Worm (Caenorhabditis elegans) whole organism, L1 larva: ENCODE measurements around the gene F15A4.2.

Source experiments
- C34B4.2 ChIP-seq: sonication (generic microtip); optimal IDR thresholded peaks from 2 replicates; lab custom pipeline; 2017; ENCODE audit warnings: mild to moderate bottlenecking, missing genetic modification characterization, missing compliant biosample characterization
- F16B12.6 ChIP-seq: fragments of 150-350 bp; optimal IDR thresholded peaks from 2 replicates; lab custom pipeline; 2014; ENCODE audit warnings: missing biosample characterization, missing genetic modification characterization
- aha-1 ChIP-seq: fragments of 150-350 bp; optimal IDR thresholded peaks from 2 replicates; lab custom pipeline; 2014; ENCODE audit warnings: missing biosample characterization, missing genetic modification characterization
- aly-2 ChIP-seq: fragments of 150-350 bp; optimal IDR thresholded peaks from 2 replicates; lab custom pipeline; 2014; ENCODE audit warnings: missing biosample characterization, missing genetic modification characterization
- ama-1 ChIP-seq: fragments of 150-350 bp; optimal IDR thresholded peaks from 2 replicates; lab custom pipeline; 2014
- blmp-1 ChIP-seq: fragments of 150-350 bp; optimal IDR thresholded peaks from 2 replicates; lab custom pipeline; 2014; ENCODE audit warnings: missing biosample characterization, missing genetic modification characterization
- ceh-63 ChIP-seq: fragments of 200-800 bp; sonication (Bioruptor generic); optimal IDR thresholded peaks from 2 replicates; lab custom pipeline; 2018; ENCODE audit warnings: mild to moderate bottlenecking, missing genetic modification characterization, missing compliant biosample characterization
- ceh-82 ChIP-seq, 3 experiments: fragments of 150-350 bp in 1 of 3; sonication (generic microtip) in 2 of 3; optimal IDR thresholded peaks; 2 replicates each; lab custom pipeline; 2014 to 2017; ENCODE audit warnings: missing biosample characterization in 3 of 3, missing genetic modification characterization in 3 of 3
- ceh-88 ChIP-seq: fragments of 200-800 bp; sonication (Bioruptor generic); IDR thresholded peaks from 2 replicates; pipeline ENCODE4 v1.3.6; 2022; ENCODE audit warnings: missing genetic modification characterization, missing compliant biosample characterization
- ceh-90 ChIP-seq: sonication (generic microtip); optimal IDR thresholded peaks from 2 replicates; lab custom pipeline; 2016; ENCODE audit warnings: missing genetic modification characterization, missing compliant biosample characterization
- ces-1 ChIP-seq: fragments of 150-350 bp; optimal IDR thresholded peaks from 2 replicates; lab custom pipeline; 2014; ENCODE audit warnings: missing biosample characterization, missing genetic modification reagents, missing genetic modification characterization
- efl-3 ChIP-seq: fragments of 200-800 bp; sonication (Bioruptor generic); optimal IDR thresholded peaks from 2 replicates; lab custom pipeline; 2018; ENCODE audit warnings: mild to moderate bottlenecking, missing genetic modification characterization, missing compliant biosample characterization
- egl-13 ChIP-seq: sonication (generic microtip); optimal IDR thresholded peaks from 2 replicates; lab custom pipeline; 2016; ENCODE audit warnings: missing genotype, missing genetic modification reagents, missing genetic modification characterization, missing compliant biosample characterization
- egl-27 ChIP-seq, 2 experiments: fragments of 150-350 bp in 1 of 2; sonication (generic microtip); optimal IDR thresholded peaks; 3 replicates each; lab custom pipeline; 2017 to 2018; ENCODE audit warnings: missing biosample characterization in 2 of 2, missing genetic modification characterization in 2 of 2, missing genetic modification reagents in 2 of 2
- elt-2 ChIP-seq: sonication (generic microtip); optimal IDR thresholded peaks from 2 replicates; lab custom pipeline; 2016; ENCODE audit warnings: missing genetic modification characterization, mild to moderate bottlenecking, inconsistent platforms, missing compliant biosample characterization, missing genetic modification reagents
- elt-3 ChIP-seq, 6 experiments: fragments of 150-350 bp in 1 of 6; sonication (generic microtip); optimal IDR thresholded peaks; 2 replicates each; lab custom pipeline; 2017 to 2018; ENCODE audit warnings: missing biosample characterization in 6 of 6, missing genetic modification characterization in 6 of 6, inconsistent platforms in 1 of 6
- fkh-8 ChIP-seq: sonication (generic microtip); optimal IDR thresholded peaks from 2 replicates; lab custom pipeline; 2016; ENCODE audit warnings: mild to moderate bottlenecking, missing genetic modification characterization, missing compliant biosample characterization
- fos-1 ChIP-seq: fragments of 150-350 bp; optimal IDR thresholded peaks from 2 replicates; lab custom pipeline; 2014; ENCODE audit warnings: missing biosample characterization, missing genetic modification characterization
- grh-1 ChIP-seq: fragments of 200-800 bp; sonication (Bioruptor generic); IDR thresholded peaks from 2 replicates; pipeline ENCODE4 v1.3.6; 2022; ENCODE audit warnings: missing genetic modification reagents, missing genetic modification characterization, missing compliant biosample characterization
- hlh-4 ChIP-seq: sonication (generic microtip); optimal IDR thresholded peaks from 2 replicates; lab custom pipeline; 2016; ENCODE audit warnings: mild to moderate bottlenecking, missing genetic modification characterization, missing compliant biosample characterization
- lin-15B ChIP-seq: fragments of 150-350 bp; sonication (generic microtip); optimal IDR thresholded peaks from 3 replicates; lab custom pipeline; 2014; ENCODE audit warnings: missing biosample characterization, missing genetic modification characterization
- lin-35 ChIP-seq, 2 experiments: fragments of 150-350 bp; optimal IDR thresholded peaks; 2 replicates each; lab custom pipeline; 2014; ENCODE audit warnings: missing biosample characterization in 2 of 2, missing genetic modification characterization in 2 of 2, missing genetic modification reagents in 2 of 2
- lin-39 ChIP-seq: fragments of 150-350 bp; optimal IDR thresholded peaks from 2 replicates; lab custom pipeline; 2014; ENCODE audit warnings: missing biosample characterization, missing genetic modification reagents, missing genetic modification characterization
- lir-3 ChIP-seq: sonication (generic microtip); optimal IDR thresholded peaks from 2 replicates; lab custom pipeline; 2016; ENCODE audit warnings: mild to moderate bottlenecking, missing genetic modification characterization, moderate library complexity, missing compliant biosample characterization; ENCODE audit not compliant: poor library complexity
- mab-9 ChIP-seq: fragments of 200-800 bp; sonication (Bioruptor generic); IDR thresholded peaks from 2 replicates; pipeline ENCODE4 v1.3.6; 2022; ENCODE audit warnings: missing genetic modification reagents, missing genetic modification characterization, missing compliant biosample characterization
- mef-2 ChIP-seq: fragments of 150-350 bp; optimal IDR thresholded peaks from 2 replicates; lab custom pipeline; 2014; ENCODE audit warnings: missing biosample characterization, missing genetic modification characterization
- nhr-11 ChIP-seq: fragments of 150-350 bp; optimal IDR thresholded peaks from 2 replicates; lab custom pipeline; 2014; ENCODE audit warnings: missing biosample characterization, missing genetic modification characterization
- nhr-12 ChIP-seq: sonication (generic microtip); optimal IDR thresholded peaks from 2 replicates; lab custom pipeline; 2017; ENCODE audit warnings: missing biosample characterization, missing genetic modification characterization
- nhr-47 ChIP-seq: sonication (generic microtip); optimal IDR thresholded peaks from 2 replicates; lab custom pipeline; 2016; ENCODE audit warnings: mild to moderate bottlenecking, missing genetic modification characterization, moderate library complexity, missing compliant biosample characterization
- nhr-71 ChIP-seq: sonication (generic microtip); optimal IDR thresholded peaks from 2 replicates; lab custom pipeline; 2016; ENCODE audit warnings: mild to moderate bottlenecking, missing genetic modification characterization, moderate library complexity, missing compliant biosample characterization
- nhr-84 ChIP-seq: sonication (generic microtip); optimal IDR thresholded peaks from 2 replicates; lab custom pipeline; 2017; ENCODE audit warnings: missing biosample characterization, missing genetic modification characterization
- nhr-85 ChIP-seq: sonication (generic microtip); peaks from one replicate; lab custom pipeline; 2016; ENCODE audit warnings: missing genetic modification characterization, inconsistent platforms, missing compliant biosample characterization
- nhr-90 ChIP-seq: sonication (generic microtip); optimal IDR thresholded peaks from 2 replicates; lab custom pipeline; 2016; ENCODE audit warnings: mild to moderate bottlenecking, missing genetic modification characterization, missing compliant biosample characterization; ENCODE audit not compliant: poor library complexity
- pag-3 ChIP-seq: sonication (generic microtip); optimal IDR thresholded peaks from 2 replicates; lab custom pipeline; 2017; ENCODE audit warnings: missing genetic modification characterization, mild to moderate bottlenecking, missing compliant biosample characterization, antibody characterized with exemption, borderline replicate concordance; ENCODE audit not compliant: insufficient read depth
- pqm-1 ChIP-seq: sonication (generic microtip); optimal IDR thresholded peaks from 3 replicates; lab custom pipeline; 2017; ENCODE audit warnings: missing biosample characterization, missing genetic modification characterization
- skn-1 ChIP-seq: fragments of 150-350 bp; optimal IDR thresholded peaks from 2 replicates; lab custom pipeline; 2014; ENCODE audit warnings: missing biosample characterization, missing genetic modification characterization
- snpc-4 ChIP-seq: fragments of 150-350 bp; optimal IDR thresholded peaks from 2 replicates; lab custom pipeline; 2014; ENCODE audit warnings: missing biosample characterization, missing genetic modification characterization
- snu-23 ChIP-seq: sonication (generic microtip); optimal IDR thresholded peaks from 2 replicates; lab custom pipeline; 2016; ENCODE audit warnings: missing genetic modification characterization, missing compliant biosample characterization
- swsn-7 ChIP-seq: sonication (generic microtip); optimal IDR thresholded peaks from 2 replicates; lab custom pipeline; 2016; ENCODE audit warnings: missing genetic modification characterization, missing compliant biosample characterization
- tbx-2 ChIP-seq: sonication (generic microtip); optimal IDR thresholded peaks from 2 replicates; lab custom pipeline; 2016; ENCODE audit warnings: missing genetic modification characterization, missing compliant biosample characterization
- tlp-1 ChIP-seq: fragments of 150-350 bp; optimal IDR thresholded peaks from 2 replicates; lab custom pipeline; 2014; ENCODE audit warnings: missing biosample characterization, missing genetic modification characterization
- unc-86 ChIP-seq: sonication (generic microtip); optimal IDR thresholded peaks from 2 replicates; lab custom pipeline; 2016; ENCODE audit warnings: missing genetic modification characterization, missing compliant biosample characterization
- vab-15 ChIP-seq: sonication (generic microtip); optimal IDR thresholded peaks from 2 replicates; lab custom pipeline; 2017; ENCODE audit warnings: missing genotype, mild to moderate bottlenecking, missing genetic modification characterization, missing compliant biosample characterization
- xbp-1 ChIP-seq: sonication (generic microtip); optimal IDR thresholded peaks from 2 replicates; lab custom pipeline; 2016; ENCODE audit warnings: missing genetic modification characterization, missing compliant biosample characterization
- zag-1 ChIP-seq: fragments of 150-350 bp; optimal IDR thresholded peaks from 2 replicates; lab custom pipeline; 2014; ENCODE audit warnings: missing biosample characterization, missing genetic modification characterization
- zip-4 ChIP-seq: fragments of 200-800 bp; sonication (Bioruptor generic); optimal IDR thresholded peaks from 2 replicates; lab custom pipeline; 2018; ENCODE audit warnings: mild to moderate bottlenecking, missing genetic modification characterization, moderate library complexity, missing compliant biosample characterization
- ztf-11 ChIP-seq, 2 experiments: sonication (generic microtip); optimal IDR thresholded peaks; 2 replicates each; lab custom pipeline; 2016 to 2017; ENCODE audit warnings: missing genetic modification characterization in 2 of 2, missing biosample characterization in 1 of 2, missing compliant biosample characterization in 1 of 2

Gene F15A4.2

DNA sequence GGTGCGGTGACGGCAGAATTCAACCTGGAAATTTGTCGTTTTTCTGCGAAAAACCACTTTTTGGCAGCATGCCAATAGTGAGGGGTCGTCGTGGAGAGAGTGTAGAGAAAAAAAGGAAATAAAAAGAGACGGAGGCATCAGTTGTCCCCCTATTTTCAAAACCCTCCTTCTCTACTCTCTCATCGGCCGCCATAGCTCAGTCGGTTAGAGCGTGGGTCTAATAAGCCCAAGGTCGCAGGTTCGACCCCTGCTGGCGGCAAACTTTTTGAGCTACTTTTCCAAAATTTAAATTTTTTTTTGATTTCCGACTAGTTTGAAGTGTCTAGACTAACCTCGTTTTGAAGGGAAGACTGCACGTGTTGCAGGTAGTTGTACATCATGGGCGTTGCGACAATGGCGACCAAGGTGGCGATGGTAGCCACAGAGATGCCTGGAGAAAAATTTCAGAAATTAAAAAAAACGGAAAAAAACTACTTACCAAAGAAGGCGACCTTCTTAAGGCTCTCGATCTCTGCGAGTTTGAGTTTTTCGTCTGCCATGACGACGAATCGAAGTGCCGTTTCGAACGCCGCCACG is 32.3 kb downstream of the F15A4.2 start, which contains the start of gene col-85 (continued):
- TF ChIP-seq nhr-85 (tag; lab: Kevin White, UChicago) (peak; percentile 72), ceh-90 (no peak), nhr-71 (tag; lab: Kevin White, UChicago) (peak; percentile 78), elt-3 (tag; optimal IDR thresholded peaks at IDR 0.05; lab: Kevin White, UChicago) (peak in 2 of 6 experiments; percentile 10 to 30), mab-9 (0 out of 2 replicates have a peak, but pooled peaks have one; percentile 41), tbx-2 (tag; lab: Kevin White, UChicago) (peak; percentile 62), pag-3 (tag; lab: Kevin White, UChicago) (no peak), zag-1 (no peak), efl-3 (GFP tag; lab: Kevin White, UChicago) (no peak), pqm-1 (tag; lab: Kevin White, UChicago) (peak; percentile 11), ceh-63 (no peak), nhr-84 (no peak), nhr-12 (tag; lab: Kevin White, UChicago) (no peak), grh-1 (peak; percentile 43; the same call in 1 of the 2 replicates), aly-2 (tag; lab: Kevin White, UChicago) (peak; percentile 49), ceh-82 (tag; optimal IDR thresholded peaks at IDR 0.05; lab: Kevin White, UChicago) (peak; percentile 27 to 79 (median 55)), snpc-4 (peak; percentile 90), C34B4.2 (tag; lab: Kevin White, UChicago) (no peak), vab-15 (peak; percentile 63), unc-86 (tag; lab: Kevin White, UChicago) (peak; percentile 49), nhr-90 (tag; lab: Kevin White, UChicago) (peak; percentile 70), ama-1 (no peak), egl-27 (tag; optimal IDR thresholded peaks at IDR 0.05; lab: Kevin White, UChicago) (peak in 1 of 2 experiments; percentile 53), aha-1 (tag; lab: Kevin White, UChicago) (no peak), lin-39 (tag; lab: Kevin White, UChicago) (no peak), hlh-4 (tag; lab: Kevin White, UChicago) (no peak), fkh-8 (tag; lab: Kevin White, UChicago) (peak; percentile 83), lir-3 (tag; lab: Kevin White, UChicago) (peak; percentile 44), snu-23 (GFP tag; lab: Kevin White, UChicago) (peak; percentile 84), F16B12.6 (tag; lab: Kevin White, UChicago) (peak; percentile 19), fos-1 (tag; lab: Kevin White, UChicago) (peak; percentile 69), skn-1 (peak; percentile 53), ceh-88 (GFP tag; lab: Robert Waterston, UW) (no peak), blmp-1 (tag; lab: Kevin White, UChicago) (no peak), nhr-11 (tag; lab: Kevin White, UChicago) (no peak), lin-35 (GFP tag; optimal IDR thresholded peaks at IDR 0.05; lab: Kevin White, UChicago) (peak; percentile 71 to 77), lin-15B (peak; percentile 16), nhr-47 (tag; lab: Kevin White, UChicago) (peak; percentile 82), zip-4 (GFP tag; lab: Kevin White, UChicago) (no peak), ztf-11 (tag; optimal IDR thresholded peaks at IDR 0.05; lab: Kevin White, UChicago) (peak in 1 of 2 experiments; percentile 16), mef-2 (peak; percentile 19)

DNA sequence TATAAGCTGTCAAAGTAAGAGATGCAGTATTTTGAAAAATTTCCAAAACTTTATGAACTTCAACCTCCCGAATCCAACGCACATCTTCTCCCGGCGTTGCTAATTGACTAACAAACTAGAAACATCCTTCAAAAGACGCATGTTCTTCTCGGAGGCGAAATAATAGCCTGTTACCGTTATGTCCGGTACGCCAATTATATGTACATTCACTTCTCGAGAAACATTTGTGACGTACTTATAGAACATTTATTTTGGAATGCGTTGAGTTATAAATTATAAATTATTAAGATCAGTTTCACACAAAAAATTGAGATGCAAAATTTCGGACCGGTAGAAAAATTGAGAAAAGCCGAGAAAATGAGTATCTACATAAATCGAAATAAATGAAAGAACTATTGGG is 34.6 kb downstream of the F15A4.2 start, which contains the start of gene T21B4.3:
Gene T21B4.3, minus strand, starts transcription at position 101 of the 400 bp plus-strand sequence.
- TF ChIP-seq egl-13 (tag; lab: Kevin White, UChicago) (no peak), grh-1 (no peak), F16B12.6 (tag; lab: Kevin White, UChicago) (no peak), tlp-1 (tag; lab: Kevin White, UChicago) (no peak), ceh-90 (no peak), lir-3 (tag; lab: Kevin White, UChicago) (no peak), ces-1 (no peak), unc-86 (tag; lab: Kevin White, UChicago) (no peak), pag-3 (tag; lab: Kevin White, UChicago) (no peak), C34B4.2 (tag; lab: Kevin White, UChicago) (no peak), blmp-1 (tag; lab: Kevin White, UChicago) (no peak), nhr-12 (tag; lab: Kevin White, UChicago) (no peak), aha-1 (tag; lab: Kevin White, UChicago) (no peak), xbp-1 (tag; lab: Kevin White, UChicago) (no peak), snpc-4 (no peak), mef-2 (no peak), elt-2 (tag; lab: Kevin White, UChicago) (no peak), nhr-84 (no peak), skn-1 (no peak), swsn-7 (tag; lab: Kevin White, UChicago) (no peak)
